Worm (Caenorhabditis elegans) whole organism, midembryonic: ENCODE data around the gene rec-8.

Source experiments
- T22C8.4 ChIP-seq: fragments of 200-800 bp; sonication (Bioruptor generic); IDR thresholded peaks from 2 replicates; pipeline ENCODE4 v1.3.6; 2022; ENCODE audit warnings: missing genetic modification characterization, missing compliant biosample characterization
- cog-1 ChIP-seq: sonication (generic microtip); optimal IDR thresholded peaks from 2 replicates; lab custom pipeline; 2016; ENCODE audit warnings: missing genetic modification characterization, missing compliant biosample characterization
- flt-1 ChIP-seq: fragments of 200-800 bp; sonication (Bioruptor generic); IDR thresholded peaks from 2 replicates; pipeline ENCODE4 v1.3.6; 2022; ENCODE audit warnings: missing genetic modification characterization, missing compliant biosample characterization
- klf-2 ChIP-seq: fragments of 200-800 bp; sonication (Bioruptor generic); conservative IDR thresholded peaks from 2 replicates; pipeline ENCODE4 v1.3.6; 2022; ENCODE audit warnings: missing genetic modification reagents, missing genetic modification characterization, missing compliant biosample characterization
- med-1 ChIP-seq: sonication (generic microtip); optimal IDR thresholded peaks from 2 replicates; lab custom pipeline; 2017; ENCODE audit warnings: missing genetic modification characterization, mild to moderate bottlenecking, missing compliant biosample characterization, antibody characterized with exemption, missing genetic modification reagents; ENCODE audit not compliant: insufficient read depth
- ref-1 ChIP-seq: fragments of 200-800 bp; sonication (Bioruptor generic); conservative IDR thresholded peaks from 2 replicates; pipeline ENCODE4 v1.3.6; 2022; ENCODE audit warnings: missing genetic modification reagents, missing genetic modification characterization, missing compliant biosample characterization
- tab-1 ChIP-seq: fragments of 200-800 bp; sonication (Bioruptor generic); IDR thresholded peaks from 2 replicates; pipeline ENCODE4 v1.3.6; 2022; ENCODE audit warnings: missing genetic modification characterization, missing compliant biosample characterization
- ztf-23 ChIP-seq: fragments of 200-800 bp; sonication (Bioruptor generic); IDR thresholded peaks from 2 replicates; pipeline ENCODE4 v1.3.6; 2022; ENCODE audit warnings: missing genetic modification reagents, missing genetic modification characterization, missing compliant biosample characterization
- ztf-29 ChIP-seq: fragments of 200-800 bp; sonication (Bioruptor generic); IDR thresholded peaks from 2 replicates; pipeline ENCODE4 v1.3.6; 2022; ENCODE audit warnings: missing genetic modification reagents, missing genetic modification characterization, missing compliant biosample characterization

rec-8 gene

DNA sequence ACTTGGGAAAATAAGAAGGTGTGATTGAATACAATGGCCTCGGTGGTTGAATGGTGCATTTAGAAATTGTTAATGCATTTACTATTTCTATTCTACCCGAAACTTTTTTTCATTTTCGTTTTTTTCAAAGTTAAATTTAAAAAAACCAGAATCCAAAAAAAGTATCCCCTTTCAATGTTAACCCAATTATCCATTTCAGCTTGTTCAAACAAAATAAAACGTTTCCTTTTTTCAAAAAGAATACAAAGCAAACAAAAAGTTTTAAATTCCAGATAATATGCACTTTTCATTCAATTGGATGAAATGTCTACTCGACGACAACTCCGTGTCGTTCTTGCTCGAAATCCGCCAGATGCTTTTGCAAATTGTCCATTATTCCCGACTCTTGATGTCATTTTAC, 10.4 kb downstream of the rec-8 start, which contains the start of gene W02A2.5:
TSS of gene W02A2.5 (plus strand) at position 301 of the 400 bp plus-strand sequence.
- TF ChIP-seq cog-1 (tag; lab: Kevin White, UChicago): no peak
- TF ChIP-seq ref-1: no peak
- TF ChIP-seq tab-1: no peak
- TF ChIP-seq med-1 (GFP tag; lab: Kevin White, UChicago): no peak
- TF ChIP-seq klf-2 (GFP tag; lab: Robert Waterston, UW): no peak
- no peak for TF ChIP-seq ztf-29
- no peak for TF ChIP-seq T22C8.4 (GFP tag; lab: Robert Waterston, UW)
- no peak for TF ChIP-seq ztf-23
- TF ChIP-seq flt-1: no peak

DNA sequence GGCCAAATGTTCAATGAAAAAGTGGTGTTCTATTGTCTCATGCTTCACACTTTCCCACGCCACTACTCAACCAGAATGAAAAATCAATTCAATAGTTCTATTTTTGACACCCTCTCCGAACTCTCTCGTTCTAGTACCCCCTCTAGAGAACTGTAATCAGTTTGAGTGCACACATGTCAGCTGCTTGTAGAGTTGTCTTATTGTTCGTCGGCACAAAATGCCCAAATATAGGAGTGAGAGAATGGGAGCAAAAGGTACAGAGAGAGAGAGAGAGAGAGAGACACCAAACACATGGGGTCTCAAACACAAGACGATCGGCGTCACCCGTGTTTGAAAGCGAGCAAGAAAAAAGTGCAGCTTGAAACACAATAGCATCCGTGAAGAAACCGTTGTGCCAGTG, 18.7 kb downstream of the rec-8 start:
- TF ChIP-seq ref-1 (no peak), T22C8.4 (GFP tag; lab: Robert Waterston, UW) (no peak), ztf-29 (no peak), flt-1 (no peak), med-1 (GFP tag; lab: Kevin White, UChicago) (no peak), ztf-23 (no peak)

DNA sequence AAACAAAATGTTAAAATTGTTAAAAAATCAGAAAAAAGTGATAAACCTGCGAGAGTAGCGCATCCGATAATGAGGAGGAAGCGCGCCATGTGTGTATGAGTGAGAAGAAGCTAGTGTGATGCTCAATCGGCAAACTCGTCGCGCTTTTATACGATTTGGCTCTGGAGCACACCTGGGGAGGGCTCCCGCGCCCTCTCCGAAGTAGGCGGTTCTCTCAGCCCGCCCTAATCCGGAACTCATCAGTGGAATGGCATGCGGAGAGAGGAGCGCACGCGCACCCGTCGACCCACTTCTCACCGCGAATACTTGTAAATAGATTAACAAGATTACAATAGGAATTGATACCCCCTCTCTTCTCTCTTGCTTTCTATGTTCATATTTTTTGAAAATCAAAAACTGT, 21.7 kb downstream of the rec-8 start, which contains the start of gene pqn-74:
TSS of gene pqn-74 (minus strand) at position 122 of the 400 bp plus-strand sequence.
- no peak for TF ChIP-seq ref-1
- TF ChIP-seq ztf-29: no peak
- no peak for TF ChIP-seq klf-2 (GFP tag; lab: Robert Waterston, UW)
- TF ChIP-seq med-1 (GFP tag; lab: Kevin White, UChicago): no peak
- TF ChIP-seq T22C8.4 (GFP tag; lab: Robert Waterston, UW): no peak
- no peak for TF ChIP-seq ztf-23
- TF ChIP-seq tab-1: no peak
- no peak for TF ChIP-seq flt-1
- TF ChIP-seq cog-1 (tag; lab: Kevin White, UChicago): no peak

DNA sequence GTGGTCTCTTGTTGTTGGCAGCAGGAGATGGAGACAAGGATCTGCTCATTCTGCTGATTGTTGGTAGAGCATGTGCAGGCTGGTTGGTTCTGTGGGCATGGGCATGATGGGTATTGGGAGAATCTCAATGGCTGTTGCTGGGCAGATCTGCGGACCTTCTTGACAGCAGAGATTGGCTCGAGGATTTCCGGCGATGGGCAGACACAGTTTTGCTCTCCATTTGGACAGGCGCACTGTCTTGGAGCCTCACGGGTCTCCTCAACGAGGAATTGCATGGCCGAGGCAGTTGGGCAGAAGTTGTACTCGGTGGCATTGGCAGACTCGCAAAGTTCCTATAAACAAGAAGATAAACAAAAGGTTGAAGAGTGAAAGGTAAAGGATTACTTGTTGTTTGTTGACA, 22.4 kb downstream of the rec-8 start:
- TF ChIP-seq cog-1 (tag; lab: Kevin White, UChicago): no peak
- TF ChIP-seq klf-2 (GFP tag; lab: Robert Waterston, UW): no peak
- no peak for TF ChIP-seq ref-1
- TF ChIP-seq flt-1: no peak

DNA sequence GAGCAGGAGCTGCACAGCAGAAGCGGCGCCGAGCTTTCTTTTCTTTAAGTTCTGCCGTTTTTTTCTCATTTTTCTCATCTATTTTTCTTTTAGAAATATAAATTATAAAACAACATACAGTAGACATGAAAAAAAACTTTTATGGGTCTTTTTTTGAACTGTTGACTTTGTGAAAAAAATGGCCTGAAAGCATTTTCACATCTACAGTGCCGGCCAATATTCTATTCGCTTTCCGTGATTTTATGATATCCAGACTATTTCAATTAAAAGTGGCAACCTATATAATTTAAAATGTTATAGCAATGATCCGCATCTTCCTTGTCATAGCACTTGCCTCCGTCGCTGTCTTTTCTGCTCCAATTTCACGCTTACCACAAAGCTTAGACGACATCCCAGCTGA, 24.9 kb downstream of the rec-8 start, which contains the start of gene far-6:
TSS of gene far-6 (plus strand) at position 301 of the 400 bp plus-strand sequence.
- TF ChIP-seq klf-2 (GFP tag; lab: Robert Waterston, UW): no peak
- TF ChIP-seq tab-1: no peak
- TF ChIP-seq cog-1 (tag; lab: Kevin White, UChicago): no peak
- no peak for TF ChIP-seq med-1 (GFP tag; lab: Kevin White, UChicago)
- TF ChIP-seq flt-1: no peak
- no peak for TF ChIP-seq ztf-29
- no peak for TF ChIP-seq T22C8.4 (GFP tag; lab: Robert Waterston, UW)

DNA sequence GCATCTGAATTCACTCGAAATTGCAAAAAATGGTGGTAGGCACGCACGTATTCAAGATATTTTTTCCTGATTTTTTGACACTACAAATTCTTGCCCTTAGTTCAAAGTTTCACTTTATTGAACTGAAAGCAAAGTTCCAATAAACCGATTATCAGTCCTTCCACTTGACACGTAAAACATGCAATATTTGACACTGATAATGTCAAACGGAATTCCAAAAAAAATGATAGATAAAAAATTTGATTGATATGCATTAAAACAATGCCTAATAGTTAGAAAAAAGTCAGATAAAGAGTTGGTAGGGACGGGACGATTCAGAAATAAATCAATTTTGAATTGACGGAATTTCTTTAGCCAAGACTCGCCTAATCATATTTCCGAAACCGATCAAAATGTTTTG, 25.9 kb downstream of the rec-8 start:
- TF ChIP-seq ref-1: no peak
- no peak for TF ChIP-seq ztf-23
- no peak for TF ChIP-seq tab-1
- TF ChIP-seq ztf-29: no peak
- TF ChIP-seq klf-2 (GFP tag; lab: Robert Waterston, UW): no peak
- no peak for TF ChIP-seq flt-1
- no peak for TF ChIP-seq cog-1 (tag; lab: Kevin White, UChicago)
- no peak for TF ChIP-seq T22C8.4 (GFP tag; lab: Robert Waterston, UW)
- TF ChIP-seq med-1 (GFP tag; lab: Kevin White, UChicago): no peak

DNA sequence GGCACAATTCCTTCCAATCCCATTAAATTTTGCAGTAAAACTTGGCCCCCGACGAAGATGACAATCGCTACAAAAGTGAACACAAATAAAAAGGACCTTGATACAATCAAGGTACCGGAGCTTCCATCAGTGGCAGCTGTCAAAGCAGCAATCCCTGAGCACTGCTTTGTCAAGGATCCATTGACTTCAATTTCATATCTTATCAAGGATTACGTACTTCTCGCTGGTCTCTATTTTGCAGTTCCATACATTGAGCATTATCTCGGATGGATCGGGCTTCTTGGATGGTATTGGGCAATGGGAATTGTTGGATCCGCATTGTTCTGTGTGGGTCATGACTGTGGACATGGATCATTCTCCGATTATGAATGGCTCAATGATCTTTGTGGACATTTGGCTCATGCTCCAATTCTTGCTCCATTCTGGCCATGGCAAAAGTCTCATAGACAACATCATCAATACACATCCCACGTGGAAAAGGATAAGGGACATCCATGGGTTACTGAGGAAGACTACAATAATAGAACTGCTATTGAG, 29.1 kb downstream of the rec-8 start, which contains the start of gene fat-2:
TSS of gene fat-2 (plus strand) at position 51 of the 537 bp plus-strand sequence.
- TF ChIP-seq ztf-29: no peak
- no peak for TF ChIP-seq ztf-23
- no peak for TF ChIP-seq T22C8.4 (GFP tag; lab: Robert Waterston, UW)
- TF ChIP-seq med-1 (GFP tag; lab: Kevin White, UChicago): no peak
- TF ChIP-seq klf-2 (GFP tag; lab: Robert Waterston, UW): no peak
- TF ChIP-seq flt-1: no peak
- no peak for TF ChIP-seq tab-1
- TF ChIP-seq cog-1 (tag; lab: Kevin White, UChicago): no peak
- TF ChIP-seq ref-1: no peak

DNA sequence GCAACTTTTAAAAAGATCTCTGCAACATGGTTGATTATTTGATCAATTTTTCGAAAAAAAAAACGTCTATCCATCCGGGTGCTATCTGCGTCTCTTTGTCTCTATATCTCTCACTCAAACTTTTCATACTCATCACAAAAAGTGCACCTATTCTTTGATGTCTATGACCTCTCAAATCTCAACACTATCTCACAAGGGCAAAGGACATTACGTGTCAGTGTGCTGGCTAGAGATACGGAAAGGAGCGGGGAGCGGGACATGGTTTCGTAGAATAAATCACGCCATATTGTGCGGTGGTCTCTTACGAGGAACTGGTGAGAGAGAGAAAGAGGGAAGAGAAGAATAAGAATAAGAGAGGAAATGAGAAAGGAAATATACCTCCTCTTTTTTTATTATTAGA, 30.6 kb downstream of the rec-8 start:
- TF ChIP-seq T22C8.4 (GFP tag; lab: Robert Waterston, UW): no peak

DNA sequence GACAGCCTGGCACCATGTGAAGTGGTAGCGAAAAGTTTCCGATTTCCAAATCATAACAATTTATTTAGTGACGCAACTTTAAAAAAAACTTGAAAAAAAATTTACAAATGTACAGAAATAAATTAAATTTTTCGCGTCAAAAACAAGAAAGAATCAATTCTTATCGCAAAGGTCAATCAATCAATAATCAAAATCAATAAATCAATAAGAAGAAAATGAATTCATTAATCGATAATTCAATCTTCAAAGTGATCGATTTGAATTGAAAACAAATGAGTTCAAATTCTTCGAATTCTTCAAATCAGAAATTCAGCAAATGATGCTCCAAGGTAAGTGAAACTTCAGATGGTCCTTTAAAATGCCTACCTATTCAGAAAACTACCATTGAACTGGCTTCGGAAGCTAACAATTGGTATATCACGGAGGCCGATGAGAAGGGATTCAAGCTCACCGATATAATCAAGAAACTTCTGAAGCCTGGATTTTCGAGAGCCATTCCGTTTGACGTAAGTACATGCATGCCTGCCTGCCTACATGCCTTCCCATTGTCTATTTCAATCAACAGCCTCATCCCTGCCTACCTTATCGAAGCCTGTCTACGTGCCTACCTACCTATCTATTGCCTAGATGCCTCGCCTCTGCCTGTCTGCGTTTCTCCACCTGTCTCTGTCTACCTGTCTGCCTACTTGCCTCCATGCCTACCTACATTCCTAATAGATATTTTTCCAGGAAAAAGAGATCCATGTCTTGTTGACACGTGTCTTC, 32.9 kb downstream of the rec-8 start:
- no peak for TF ChIP-seq med-1 (GFP tag; lab: Kevin White, UChicago)
- no peak for TF ChIP-seq ref-1
- TF ChIP-seq klf-2 (GFP tag; lab: Robert Waterston, UW): no peak
- no peak for TF ChIP-seq tab-1
- no peak for TF ChIP-seq ztf-29
- TF ChIP-seq ztf-23: no peak
- no peak for TF ChIP-seq cog-1 (tag; lab: Kevin White, UChicago)
- TF ChIP-seq flt-1: no peak
- no peak for TF ChIP-seq T22C8.4 (GFP tag; lab: Robert Waterston, UW)

DNA sequence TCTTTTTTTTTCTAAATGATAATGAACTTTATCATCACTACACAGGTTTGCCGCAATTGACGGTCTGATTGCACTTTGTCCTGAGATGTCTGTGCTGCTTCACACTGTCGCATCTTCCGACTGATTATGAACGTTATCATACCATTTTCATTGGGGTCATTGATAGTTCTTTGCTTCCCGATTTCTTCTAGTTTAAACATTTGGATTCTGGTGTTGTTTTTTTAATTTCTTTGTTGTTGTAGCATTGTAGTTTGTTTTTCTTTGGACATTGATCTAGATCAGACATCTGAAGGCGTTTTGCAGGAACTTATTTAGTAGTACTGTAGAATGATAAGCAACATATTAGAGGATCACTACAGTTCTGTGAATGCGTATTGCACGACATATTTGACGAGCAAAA, 34.2 kb downstream of the rec-8 start:
- TF ChIP-seq cog-1 (tag; lab: Kevin White, UChicago): no peak
- no peak for TF ChIP-seq med-1 (GFP tag; lab: Kevin White, UChicago)
- TF ChIP-seq klf-2 (GFP tag; lab: Robert Waterston, UW): no peak
- no peak for TF ChIP-seq flt-1
